Fruit fly (Drosophila melanogaster): ENCODE measurements around the gene CG31125.

DNA sequence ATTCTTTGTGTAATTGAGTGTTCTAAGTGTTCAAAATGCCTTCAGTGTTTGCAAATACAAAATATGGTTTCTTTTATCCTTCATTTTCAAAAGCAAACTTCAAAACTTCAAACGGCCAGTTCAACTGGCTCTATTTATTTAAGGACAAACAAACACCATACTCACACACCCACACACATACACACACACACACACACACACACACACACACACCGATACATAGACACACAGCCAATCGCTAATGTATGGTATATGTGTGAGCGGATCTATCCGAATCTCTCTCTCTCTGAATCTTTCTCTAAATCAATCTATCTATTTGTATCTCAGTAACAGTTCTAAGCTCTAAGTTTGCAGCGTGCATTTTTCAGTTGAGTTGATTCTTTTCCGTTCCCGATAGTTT lies 38.2 kb upstream of the CG31125 start:
- TF ChIP-seq CG8478 (optimal IDR thresholded peaks at IDR 0.05) (no peak), CTCF (optimal IDR thresholded peaks at IDR 0.05) (no peak)
